Worm (Caenorhabditis elegans) whole organism, young adult: ENCODE data around the gene txt-9.

Experiments
- D2030.7 ChIP-seq: fragments of 200-800 bp; sonication (Bioruptor generic); IDR thresholded peaks from 2 replicates; pipeline ENCODE4 v1.3.6; 2022; ENCODE audit warnings: missing genetic modification reagents, missing genetic modification characterization, missing compliant biosample characterization
- cebp-2 ChIP-seq: fragments of 200-800 bp; sonication (Bioruptor generic); IDR thresholded peaks from 2 replicates; pipeline ENCODE4 v1.3.6; 2022; ENCODE audit warnings: missing genetic modification characterization, missing compliant biosample characterization
- ceh-27 ChIP-seq: fragments of 200-800 bp; sonication (Bioruptor generic); optimal IDR thresholded peaks from 2 replicates; lab custom pipeline; 2018; ENCODE audit warnings: mild to moderate bottlenecking, missing genetic modification characterization, moderate library complexity, missing compliant biosample characterization
- him-1 ChIP-seq: sonication (generic microtip); optimal IDR thresholded peaks from 2 replicates; lab custom pipeline; 2016; ENCODE audit warnings: missing genotype, missing genetic modification reagents, missing genetic modification characterization, missing compliant biosample characterization
- hlh-26 ChIP-seq: fragments of 200-800 bp; sonication (Bioruptor generic); conservative IDR thresholded peaks from 2 replicates; pipeline ENCODE4 v1.3.6; 2022; ENCODE audit warnings: missing genetic modification reagents, missing genetic modification characterization, missing compliant biosample characterization
- let-526 ChIP-seq: fragments of 200-800 bp; sonication (Bioruptor generic); IDR thresholded peaks from 2 replicates; pipeline ENCODE4 v1.3.6; 2022; ENCODE audit warnings: missing genetic modification reagents, missing genetic modification characterization, missing compliant biosample characterization
- pha-4 ChIP-seq: fragments of 150-350 bp; sonication (generic microtip); optimal IDR thresholded peaks from 2 replicates; lab custom pipeline; 2014; ENCODE audit warnings: missing biosample characterization, missing genetic modification reagents, missing genetic modification characterization
- somi-1 ChIP-seq: fragments of 200-800 bp; sonication (Bioruptor generic); optimal IDR thresholded peaks from 2 replicates; lab custom pipeline; 2018; ENCODE audit warnings: mild to moderate bottlenecking, missing genetic modification characterization, missing compliant biosample characterization
- unc-62 ChIP-seq: fragments of 150-350 bp; optimal IDR thresholded peaks from 2 replicates; lab custom pipeline; 2014; ENCODE audit warnings: missing biosample characterization, missing genetic modification reagents, missing genetic modification characterization

- TF ChIP-seq pha-4 (tag; lab: Kevin White, UChicago) (no peak), hlh-26 (GFP tag; lab: Robert Waterston, UW) (no peak), unc-62 (GFP tag; lab: Kevin White, UChicago) (no peak), let-526 (GFP tag; lab: Robert Waterston, UW) (no peak), cebp-2 (no peak), him-1 (no peak), somi-1 (no peak), ceh-27 (GFP tag; lab: Kevin White, UChicago) (no peak), D2030.7 (GFP tag; lab: Robert Waterston, UW) (no peak)
Measured at ce11 chrII:5109693-5110092, 24.1 kb downstream of the txt-9 start, which contains the start of gene F09C12.2.
